Fruit fly (Drosophila melanogaster) S2 (cell line): ENCODE data around the gene to.

Source experiments
- CG8478 ChIP-seq: fragments of >200 bp; optimal IDR thresholded peaks from 2 replicates; lab custom pipeline; 2018
- CTCF ChIP-seq, 2 experiments: fragments of >200 bp; optimal IDR thresholded peaks; 2 replicates each; lab custom pipeline; 2018

DNA sequence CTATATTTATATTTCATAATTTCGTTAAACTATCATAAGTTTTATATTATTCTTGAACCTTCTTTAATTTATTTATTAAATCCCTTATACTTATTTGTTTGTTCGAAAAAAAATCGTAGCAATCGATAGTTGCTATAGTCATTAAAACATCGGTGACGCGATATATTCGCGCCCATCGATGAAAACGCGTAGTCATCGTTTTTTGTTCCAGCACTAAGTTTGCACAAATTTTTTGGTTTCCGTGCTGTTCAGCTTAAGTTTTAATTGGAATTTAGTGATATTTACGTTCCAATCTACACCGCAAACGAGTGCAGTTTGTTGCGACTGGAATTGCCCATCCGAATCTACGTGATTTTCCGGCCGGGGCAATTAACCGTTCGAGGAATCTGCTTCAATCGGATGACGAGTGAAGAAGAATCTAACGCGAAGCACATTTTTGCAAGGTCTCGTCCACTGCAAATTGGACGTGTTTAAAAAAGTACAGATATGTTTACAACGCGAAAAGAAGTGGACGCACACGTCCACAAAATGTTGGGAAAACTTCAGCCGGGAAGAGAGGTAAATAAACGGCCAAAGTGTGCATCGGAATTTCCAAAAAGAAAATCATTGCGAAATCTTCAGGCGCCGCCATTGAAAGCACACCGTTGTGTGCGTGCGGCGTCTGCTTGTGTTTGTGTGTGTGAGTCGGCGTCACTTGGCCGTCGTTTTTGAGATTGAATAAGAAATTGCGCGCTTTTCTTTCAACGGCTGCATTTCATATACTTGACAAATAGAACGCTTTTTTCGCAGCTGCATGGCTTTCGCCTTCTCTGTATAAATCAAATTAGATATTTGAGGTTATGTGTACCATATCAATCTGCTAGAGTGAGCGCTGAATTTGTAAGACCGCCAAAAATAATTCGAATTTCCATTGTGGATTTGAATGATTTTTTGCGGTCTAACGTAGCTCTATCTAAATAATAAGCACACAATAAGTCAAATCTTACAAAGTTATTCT is 9.5 kb downstream of the to start, which contains the start of gene Nup358:
- TF ChIP-seq CG8478 (no peak), CTCF (optimal IDR thresholded peaks at IDR 0.05; lab: Kevin White, UChicago) (peak; percentile 8 to 30)
